Fruit fly (Drosophila melanogaster) whole organism, embryonic: Measurements from ENCODE around the gene Ant2.

Experiments used
- Atf6 ChIP-seq: fragments of 200-800 bp; sonication (Bioruptor generic); IDR thresholded peaks from 2 replicates; pipeline ENCODE4 v1.3.6; 2022; ENCODE audit warnings: missing biosample characterization, missing genetic modification characterization
- B-H2 ChIP-seq: fragments of 200-800 bp; sonication (Bioruptor generic); optimal IDR thresholded peaks from 2 replicates; lab custom pipeline; 2018; ENCODE audit warnings: missing biosample characterization, mild to moderate bottlenecking, missing genetic modification characterization
- CG1024 ChIP-seq: fragments of 200-800 bp; sonication (Bioruptor generic); IDR thresholded peaks from 2 replicates; pipeline ENCODE4 v1.3.6; 2022; ENCODE audit warnings: missing biosample characterization, missing genetic modification characterization
- CG10274 ChIP-seq: fragments of 200-800 bp; sonication (Bioruptor generic); optimal IDR thresholded peaks from 3 replicates; lab custom pipeline; 2017; ENCODE audit warnings: missing biosample characterization, mild to moderate bottlenecking, missing genetic modification characterization
- CG10462 ChIP-seq: fragments of 200-800 bp; sonication (Bioruptor generic); optimal IDR thresholded peaks from 2 replicates; lab custom pipeline; 2016; ENCODE audit warnings: missing biosample characterization, missing genetic modification characterization
- CG11723 ChIP-seq: fragments of 200-800 bp; sonication (Bioruptor generic); optimal IDR thresholded peaks from 2 replicates; lab custom pipeline; 2017; ENCODE audit warnings: missing biosample characterization, mild to moderate bottlenecking, missing genetic modification characterization
- CG14710 ChIP-seq: fragments of 200-800 bp; sonication (Bioruptor generic); optimal IDR thresholded peaks from 3 replicates; lab custom pipeline; 2019; ENCODE audit warnings: missing biosample characterization, mild to moderate bottlenecking, missing genetic modification characterization, moderate library complexity
- CG15514 ChIP-seq: fragments of 200-800 bp; sonication (Bioruptor generic); optimal IDR thresholded peaks from 3 replicates; lab custom pipeline; 2017; ENCODE audit warnings: missing biosample characterization, missing genetic modification characterization, mild to moderate bottlenecking, moderate library complexity, missing genetic modification reagents
- CG16813 ChIP-seq: fragments of 200-800 bp; sonication (Bioruptor generic); IDR thresholded peaks from 3 replicates; pipeline ENCODE4 v1.3.6; 2022; ENCODE audit warnings: missing biosample characterization, missing genetic modification characterization; ENCODE audit not compliant: partially characterized antibody
- CG17186 ChIP-seq: fragments of 200-800 bp; sonication (Bioruptor generic); optimal IDR thresholded peaks from 3 replicates; lab custom pipeline; 2017; ENCODE audit warnings: missing biosample characterization, missing genetic modification reagents, missing genetic modification characterization
- CG17568 ChIP-seq: fragments of 200-800 bp; sonication (Bioruptor generic); optimal IDR thresholded peaks from 2 replicates; lab custom pipeline; 2018; ENCODE audit warnings: missing biosample characterization, mild to moderate bottlenecking, missing genetic modification characterization, moderate library complexity
- CG17912 ChIP-seq: fragments of 200-800 bp; sonication (Bioruptor generic); optimal IDR thresholded peaks from 2 replicates; lab custom pipeline; 2018; ENCODE audit warnings: missing biosample characterization, mild to moderate bottlenecking, missing genetic modification characterization
- CG3065 ChIP-seq: fragments of 200-800 bp; sonication (Bioruptor generic); optimal IDR thresholded peaks from 2 replicates; lab custom pipeline; 2016; ENCODE audit warnings: missing biosample characterization, missing genetic modification characterization
- CG3407 ChIP-seq: fragments of 200-800 bp; sonication (Bioruptor generic); optimal IDR thresholded peaks from 2 replicates; lab custom pipeline; 2018; ENCODE audit warnings: missing biosample characterization, mild to moderate bottlenecking, missing genetic modification characterization
- CG3726 ChIP-seq: fragments of 200-800 bp; sonication (Bioruptor generic); IDR thresholded peaks from 3 replicates; pipeline ENCODE4, ENCODE4 v1.3.6; 2022; ENCODE audit warnings: missing biosample characterization, missing genetic modification characterization
- CG3847 ChIP-seq: fragments of 200-800 bp; sonication (Bioruptor generic); IDR thresholded peaks from 2 replicates; pipeline ENCODE4 v1.3.6; 2022; ENCODE audit warnings: missing biosample characterization, missing genetic modification characterization
- CG4854 ChIP-seq: fragments of 200-800 bp; sonication (Bioruptor generic); optimal IDR thresholded peaks from 2 replicates; lab custom pipeline; 2016; ENCODE audit warnings: missing biosample characterization, missing genetic modification characterization, inconsistent platforms
- CG6654 ChIP-seq: fragments of 200-800 bp; sonication (Bioruptor generic); optimal IDR thresholded peaks from 2 replicates; lab custom pipeline; 2017; ENCODE audit warnings: missing biosample characterization, mild to moderate bottlenecking, missing genetic modification characterization
- CG6813 ChIP-seq: fragments of 200-800 bp; sonication (Bioruptor generic); optimal IDR thresholded peaks from 2 replicates; lab custom pipeline; 2017; ENCODE audit warnings: missing biosample characterization, missing genetic modification characterization, mild to moderate bottlenecking, moderate library complexity, missing genetic modification reagents
- CG7271 ChIP-seq: fragments of 200-800 bp; sonication (Bioruptor generic); optimal IDR thresholded peaks from 2 replicates; lab custom pipeline; 2018; ENCODE audit warnings: missing biosample characterization, mild to moderate bottlenecking, missing genetic modification characterization, moderate library complexity
- CG8089 ChIP-seq: fragments of 200-800 bp; sonication (Bioruptor generic); optimal IDR thresholded peaks from 3 replicates; lab custom pipeline; 2016; ENCODE audit warnings: missing biosample characterization, missing genetic modification characterization
- CG8388 ChIP-seq: fragments of 200-800 bp; sonication (Bioruptor generic); optimal IDR thresholded peaks from 2 replicates; lab custom pipeline; 2019; ENCODE audit warnings: missing biosample characterization, mild to moderate bottlenecking, missing genetic modification characterization, moderate library complexity
- CG9932 ChIP-seq: fragments of 200-800 bp; sonication (Bioruptor generic); IDR thresholded peaks from 2 replicates; pipeline ENCODE4 v1.3.6; 2022; ENCODE audit warnings: missing biosample characterization, missing genetic modification characterization
- D19A ChIP-seq: fragments of 200-800 bp; optimal IDR thresholded peaks from 3 replicates; lab custom pipeline; 2019; ENCODE audit warnings: missing biosample characterization, mild to moderate bottlenecking, missing genetic modification characterization, moderate library complexity
- Dad ChIP-seq: fragments of 200-800 bp; sonication (Bioruptor generic); optimal IDR thresholded peaks from 3 replicates; lab custom pipeline; 2016; ENCODE audit warnings: missing biosample characterization, missing genetic modification characterization
- Dbx ChIP-seq: fragments of 200-800 bp; sonication (Bioruptor generic); IDR thresholded peaks from 3 replicates; pipeline ENCODE4 v1.3.6; 2022; ENCODE audit warnings: missing biosample characterization, missing genetic modification characterization
- Deaf1 ChIP-seq: fragments of 200-800 bp; optimal IDR thresholded peaks from 3 replicates; lab custom pipeline; 2019; ENCODE audit warnings: missing biosample characterization, mild to moderate bottlenecking, missing genetic modification characterization, moderate library complexity
- E2f2 ChIP-seq: fragments of 200-800 bp; sonication (Bioruptor generic); IDR thresholded peaks from 2 replicates; pipeline ENCODE4 v1.3.6; 2022; ENCODE audit warnings: missing biosample characterization, missing genetic modification characterization
- Fer1 ChIP-seq: fragments of 200-800 bp; sonication (Bioruptor generic); optimal IDR thresholded peaks from 2 replicates; lab custom pipeline; 2017; ENCODE audit warnings: missing biosample characterization, mild to moderate bottlenecking, missing genetic modification characterization
- Hr39 ChIP-seq: fragments of >200 bp; optimal IDR thresholded peaks from 2 replicates; lab custom pipeline; 2017
- Kr ChIP-seq: fragments of 200-800 bp; sonication (Bioruptor generic); optimal IDR thresholded peaks from 2 replicates; lab custom pipeline; 2017; ENCODE audit warnings: missing biosample characterization, mild to moderate bottlenecking, missing genetic modification characterization
- Sox102F ChIP-seq: fragments of 200-800 bp; sonication (Bioruptor generic); optimal IDR thresholded peaks from 2 replicates; lab custom pipeline; 2018; ENCODE audit warnings: missing biosample characterization, mild to moderate bottlenecking, missing genetic modification characterization, moderate library complexity
- ab ChIP-seq: fragments of 200-800 bp; sonication (Bioruptor generic); optimal IDR thresholded peaks from 2 replicates; lab custom pipeline; 2016; ENCODE audit warnings: missing biosample characterization, missing genetic modification characterization
- cas ChIP-seq: fragments of 200-800 bp; sonication (Bioruptor generic); IDR thresholded peaks from 2 replicates; pipeline ENCODE4 v1.3.6; 2022; ENCODE audit warnings: missing biosample characterization, missing genetic modification characterization
- dysf ChIP-seq: fragments of 200-800 bp; sonication (Bioruptor generic); IDR thresholded peaks from 3 replicates; pipeline ENCODE4 v1.3.6; 2022; ENCODE audit warnings: missing biosample characterization, missing genetic modification characterization
- ems ChIP-seq: fragments of 200-800 bp; sonication (Bioruptor generic); optimal IDR thresholded peaks from 3 replicates; lab custom pipeline; 2016; ENCODE audit warnings: missing biosample characterization, missing genetic modification characterization
- ewg ChIP-seq: fragments of 200-800 bp; sonication (Bioruptor generic); optimal IDR thresholded peaks from 3 replicates; lab custom pipeline; 2017; ENCODE audit warnings: mild to moderate bottlenecking, missing biosample characterization, missing genetic modification reagents, missing genetic modification characterization
- fru ChIP-seq: fragments of >200 bp; optimal IDR thresholded peaks from 2 replicates; lab custom pipeline; 2017
- gt ChIP-seq: fragments of 200-800 bp; sonication (Bioruptor generic); IDR thresholded peaks from 2 replicates; pipeline ENCODE4 v1.3.6; 2022; ENCODE audit warnings: missing biosample characterization, missing genetic modification characterization
- hbn ChIP-seq: fragments of 200-800 bp; sonication (Bioruptor generic); IDR thresholded peaks from 2 replicates; pipeline ENCODE4 v1.3.6; 2022; ENCODE audit warnings: missing biosample characterization, missing genetic modification characterization; ENCODE audit not compliant: partially characterized antibody
- kay ChIP-seq: fragments of 200-800 bp; sonication (Bioruptor generic); optimal IDR thresholded peaks from 2 replicates; lab custom pipeline; 2016; ENCODE audit warnings: missing biosample characterization, missing genetic modification characterization
- lmd ChIP-seq: fragments of 200-800 bp; sonication (Bioruptor generic); IDR thresholded peaks from 2 replicates; pipeline ENCODE4 v1.3.6; 2022; ENCODE audit warnings: missing biosample characterization, missing genetic modification characterization
- psq ChIP-seq: fragments of 200-800 bp; sonication (Bioruptor generic); optimal IDR thresholded peaks from 2 replicates; lab custom pipeline; 2017; ENCODE audit warnings: missing biosample characterization, missing genetic modification characterization
- sc ChIP-seq, 3 experiments: fragments of >200 bp in 2 of 3; fragments of 200-800 bp in 1 of 3; sonication (Bioruptor generic) in 1 of 3; optimal IDR thresholded peaks; 2 replicates in 2 of 3; 3 replicates in 1 of 3; lab custom pipeline; 2017; ENCODE audit warnings: mild to moderate bottlenecking in 1 of 3, missing biosample characterization in 1 of 3, missing genetic modification characterization in 1 of 3, missing genetic modification reagents in 1 of 3
- sens ChIP-seq: fragments of 200-800 bp; sonication (Bioruptor generic); peaks from one replicate; lab custom pipeline; 2016; ENCODE audit warnings: missing biosample characterization, missing genetic modification characterization
- sens-2 ChIP-seq: fragments of 200-800 bp; sonication (Bioruptor generic); IDR thresholded peaks from 2 replicates; pipeline ENCODE4 v1.3.6; 2022; ENCODE audit warnings: missing biosample characterization, missing genetic modification characterization
- stwl ChIP-seq: fragments of 200-800 bp; sonication (Bioruptor generic); optimal IDR thresholded peaks from 3 replicates; lab custom pipeline; 2018; ENCODE audit warnings: missing biosample characterization, mild to moderate bottlenecking, missing genetic modification characterization, moderate library complexity
- sug ChIP-seq: fragments of 200-800 bp; optimal IDR thresholded peaks from 2 replicates; lab custom pipeline; 2019; ENCODE audit warnings: missing biosample characterization, mild to moderate bottlenecking, missing genetic modification characterization, moderate library complexity
- yki ChIP-seq: fragments of >200 bp; optimal IDR thresholded peaks from 3 replicates; lab custom pipeline; 2018
- z ChIP-seq: fragments of 200-800 bp; sonication (Bioruptor generic); IDR thresholded peaks from 3 replicates; pipeline ENCODE4 v1.3.6; 2022; ENCODE audit warnings: missing biosample characterization, missing genetic modification characterization

Ant2 gene

dm6 chrX:10737422-10738150 is 49.1 kb downstream of the Ant2 start (continued):
- TF ChIP-seq CG10274 = peak; percentile 53
- TF ChIP-seq CG9932 = peak; percentile 60
- no peak for TF ChIP-seq hbn (GFP tag; lab: Robert Waterston, UW)
- TF ChIP-seq sens-2 (GFP tag; lab: Robert Waterston, UW) = peak; percentile 86
- TF ChIP-seq CG3726 (GFP tag; lab: Robert Waterston, UW) = peak; percentile 80; the same call in 2 of the 3 replicates
- peak; percentile 91 for TF ChIP-seq Dad (GFP tag; lab: Kevin White, UChicago)
- no peak for TF ChIP-seq CG3065 (GFP tag; lab: Kevin White, UChicago)
- TF ChIP-seq z = peak; percentile 57; the same call in 1 of the 3 replicates
- TF ChIP-seq ems (GFP tag; lab: Kevin White, UChicago) = peak; percentile 84
- no peak for TF ChIP-seq CG16813 (GFP tag; lab: Robert Waterston, UW)
- TF ChIP-seq CG6813 (GFP tag; lab: Kevin White, UChicago) = peak; percentile 84
- peak; percentile 93 for TF ChIP-seq Sox102F (GFP tag; lab: Kevin White, UChicago)
- peak; percentile 80 for TF ChIP-seq CG17568 (GFP tag; lab: Kevin White, UChicago)
- no peak for TF ChIP-seq stwl (tag; lab: Kevin White, UChicago)
- peak; percentile 98 for TF ChIP-seq sens
- TF ChIP-seq CG3847 (GFP tag; lab: Robert Waterston, UW) = peak; percentile 70
- TF ChIP-seq dysf (GFP tag; lab: Robert Waterston, UW) = peak; percentile 90
- peak; percentile 74 for TF ChIP-seq CG4854 (GFP tag; lab: Kevin White, UChicago)
- no peak for TF ChIP-seq yki (lab: Kevin White, UChicago)
- no peak for TF ChIP-seq fru (lab: Kevin White, UChicago)
- TF ChIP-seq B-H2 (GFP tag; lab: Kevin White, UChicago) = peak; percentile 61
- TF ChIP-seq CG10462 (GFP tag; lab: Kevin White, UChicago) = no peak
- peak; percentile 63; the same call in 1 of the 2 replicates for TF ChIP-seq E2f2 (GFP tag; lab: Robert Waterston, UW)
- TF ChIP-seq CG8388 (GFP tag; lab: Kevin White, UChicago) = peak; percentile 86
- peak; percentile 80 for TF ChIP-seq D19A (tag; lab: Kevin White, UChicago)
- peak; percentile 65 for TF ChIP-seq CG11723 (GFP tag; lab: Kevin White, UChicago)
- peak; percentile 78 for TF ChIP-seq CG15514
- no peak for TF ChIP-seq Kr (GFP tag; lab: Kevin White, UChicago)
- peak; percentile 78 for TF ChIP-seq Atf6 (GFP tag; lab: Robert Waterston, UW)
- TF ChIP-seq ewg (GFP tag; lab: Kevin White, UChicago) = peak; percentile 81
- TF ChIP-seq sug = peak; percentile 69
- no peak for TF ChIP-seq sc (optimal IDR thresholded peaks at IDR 0.05; lab: Kevin White, UChicago)
- TF ChIP-seq sc (GFP tag; optimal IDR thresholded peaks at IDR 0.05; lab: Kevin White, UChicago) = peak; percentile 80
- TF ChIP-seq CG3407 (GFP tag; lab: Kevin White, UChicago) = peak; percentile 80
- TF ChIP-seq Dbx (GFP tag; lab: Robert Waterston, UW) = peak; percentile 78
- peak; percentile 87 for TF ChIP-seq Deaf1 (tag; lab: Kevin White, UChicago)
- peak; percentile 22 for TF ChIP-seq kay (GFP tag; lab: Kevin White, UChicago)
- peak; percentile 89 for TF ChIP-seq Fer1
- peak; percentile 31; the same call in 1 of the 2 replicates for TF ChIP-seq gt (GFP tag; lab: Robert Waterston, UW)
- peak; percentile 27 for TF ChIP-seq CG17912
- peak; percentile 35 for TF ChIP-seq ab (GFP tag; lab: Kevin White, UChicago)
- TF ChIP-seq CG17186 = peak; percentile 66
- peak; percentile 85 for TF ChIP-seq lmd (GFP tag; lab: Robert Waterston, UW)
- peak; percentile 77 for TF ChIP-seq CG14710 (tag; lab: Kevin White, UChicago)
- TF ChIP-seq CG6654 (GFP tag; lab: Kevin White, UChicago) = peak; percentile 73
- TF ChIP-seq CG7271 (tag; lab: Kevin White, UChicago) = no peak
- no peak for TF ChIP-seq cas
- no peak for TF ChIP-seq Hr39 (lab: Kevin White, UChicago)
- TF ChIP-seq CG8089 = peak; percentile 74
- peak; percentile 81 for TF ChIP-seq CG1024 (GFP tag; lab: Robert Waterston, UW)
- TF ChIP-seq psq (GFP tag; lab: Kevin White, UChicago) = peak; percentile 51
